Worm (Caenorhabditis elegans): ENCODE results near the gene wdr-5.1.

DNA sequence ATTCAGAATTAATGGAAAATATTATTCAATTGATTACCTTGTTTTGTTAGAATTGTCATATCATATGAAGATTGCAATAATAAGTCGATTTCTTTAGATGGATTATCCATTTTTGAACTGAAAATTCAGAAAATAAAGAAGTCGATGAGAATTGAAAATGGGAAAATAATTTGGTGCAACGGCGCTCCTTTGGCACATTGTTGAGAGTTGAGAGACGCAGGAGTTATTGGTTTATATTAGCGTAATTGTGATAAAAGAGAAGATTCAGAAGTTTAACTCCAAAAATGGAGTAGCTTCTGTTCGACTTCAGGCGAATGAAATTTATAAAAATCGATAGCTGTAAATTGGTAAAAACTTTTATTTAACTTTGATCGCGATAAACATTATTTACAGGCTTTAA, 14.5 kb downstream of the wdr-5.1 start, which contains the start of gene C14B1.8:
- TF ChIP-seq aly-2 (tag; optimal IDR thresholded peaks at IDR 0.05) (no peak), nfya-1 (tag; optimal IDR thresholded peaks at IDR 0.05; ENCODE audit: insufficient read depth) (no peak), snpc-4 (tag; optimal IDR thresholded peaks at IDR 0.05) (no peak), lin-39 (tag; optimal IDR thresholded peaks at IDR 0.05) (no peak), nhr-237 (tag; optimal IDR thresholded peaks at IDR 0.05) (no peak), unc-39 (tag; optimal IDR thresholded peaks at IDR 0.05) (no peak)

All from whole organism, L3 larva.